Worm (Caenorhabditis elegans) whole organism, mixed stage, embryonic: ENCODE measurements around the gene col-120.
A peak's percentile ranks its signal among the peaks of the same experiment; 100 is the strongest.

ENCODE experiments used
- M03D4.4 ChIP-seq: sonication (generic microtip); optimal IDR thresholded peaks from 2 replicates; lab custom pipeline; 2017; ENCODE audit warnings: mild to moderate bottlenecking, missing genetic modification characterization, missing compliant biosample characterization
- blmp-1 ChIP-seq: fragments of 150-350 bp; optimal IDR thresholded peaks from 2 replicates; lab custom pipeline; 2014; ENCODE audit warnings: missing biosample characterization, missing genetic modification characterization
- ceh-39 ChIP-seq: fragments of 150-350 bp; optimal IDR thresholded peaks from 2 replicates; lab custom pipeline; 2014; ENCODE audit warnings: missing biosample characterization, missing genetic modification characterization
- ceh-83 ChIP-seq: fragments of 200-800 bp; sonication (Bioruptor generic); optimal IDR thresholded peaks from 2 replicates; lab custom pipeline; 2018; ENCODE audit warnings: mild to moderate bottlenecking, missing genetic modification characterization, missing compliant biosample characterization
- ces-1 ChIP-seq: fragments of 150-350 bp; optimal IDR thresholded peaks from 2 replicates; lab custom pipeline; 2014; ENCODE audit warnings: missing biosample characterization, missing genetic modification reagents, missing genetic modification characterization
- cnd-1 ChIP-seq: fragments of 200-800 bp; sonication (Bioruptor generic); optimal IDR thresholded peaks from 2 replicates; lab custom pipeline; 2018; ENCODE audit warnings: mild to moderate bottlenecking, missing genetic modification characterization, missing compliant biosample characterization
- drap-1 ChIP-seq: fragments of 200-800 bp; sonication (Bioruptor generic); optimal IDR thresholded peaks from 3 replicates; lab custom pipeline; 2018; ENCODE audit warnings: mild to moderate bottlenecking, missing genetic modification characterization, missing compliant biosample characterization
- elt-1 ChIP-seq: sonication (generic microtip); optimal IDR thresholded peaks from 2 replicates; lab custom pipeline; 2017; ENCODE audit warnings: missing genetic modification characterization, mild to moderate bottlenecking, missing compliant biosample characterization, antibody characterized with exemption, moderate library complexity, borderline replicate concordance; ENCODE audit not compliant: insufficient read depth
- elt-3 ChIP-seq: fragments of 150-350 bp; optimal IDR thresholded peaks from 2 replicates; lab custom pipeline; 2014; ENCODE audit warnings: missing biosample characterization, missing genetic modification characterization
- flh-1 ChIP-seq: fragments of 200-800 bp; sonication (Bioruptor generic); optimal IDR thresholded peaks from 2 replicates; lab custom pipeline; 2018; ENCODE audit warnings: mild to moderate bottlenecking, missing genetic modification characterization, moderate library complexity, missing compliant biosample characterization
- ham-2 ChIP-seq: fragments of 200-800 bp; sonication (Bioruptor generic); optimal IDR thresholded peaks from 2 replicates; lab custom pipeline; 2018; ENCODE audit warnings: mild to moderate bottlenecking, missing genetic modification characterization, missing compliant biosample characterization
- hlh-1 ChIP-seq: fragments of 150-350 bp; optimal IDR thresholded peaks from 2 replicates; lab custom pipeline; 2014; ENCODE audit warnings: missing biosample characterization, missing genetic modification reagents, missing genetic modification characterization
- lin-13 ChIP-seq: fragments of 150-350 bp; optimal IDR thresholded peaks from 2 replicates; lab custom pipeline; 2014; ENCODE audit warnings: missing biosample characterization, missing genetic modification characterization
- lin-32 ChIP-seq: fragments of 200-800 bp; sonication (Bioruptor generic); optimal IDR thresholded peaks from 2 replicates; lab custom pipeline; 2018; ENCODE audit warnings: mild to moderate bottlenecking, missing genetic modification characterization, missing compliant biosample characterization
- mab-5 ChIP-seq: fragments of 150-350 bp; optimal IDR thresholded peaks from 2 replicates; lab custom pipeline; 2014; ENCODE audit warnings: missing biosample characterization, missing genetic modification characterization
- mep-1 ChIP-seq: fragments of 150-350 bp; optimal IDR thresholded peaks from 2 replicates; lab custom pipeline; 2017; ENCODE audit warnings: missing biosample characterization, missing genetic modification reagents, missing genetic modification characterization, inconsistent platforms
- mls-2 ChIP-seq: sonication (generic microtip); optimal IDR thresholded peaks from 2 replicates; lab custom pipeline; 2016; ENCODE audit warnings: mild to moderate bottlenecking, missing genetic modification characterization, moderate library complexity, missing compliant biosample characterization
- nhr-12 ChIP-seq: fragments of 150-350 bp; optimal IDR thresholded peaks from 2 replicates; lab custom pipeline; 2014; ENCODE audit warnings: missing biosample characterization, missing genetic modification characterization
- nhr-2 ChIP-seq: fragments of 150-350 bp; optimal IDR thresholded peaks from 2 replicates; lab custom pipeline; 2014; ENCODE audit warnings: missing biosample characterization, missing genetic modification characterization
- nhr-237 ChIP-seq: fragments of 150-350 bp; optimal IDR thresholded peaks from 2 replicates; lab custom pipeline; 2014; ENCODE audit warnings: missing biosample characterization, missing genetic modification characterization
- nhr-76 ChIP-seq: sonication (generic microtip); optimal IDR thresholded peaks from 2 replicates; lab custom pipeline; 2017; ENCODE audit warnings: missing biosample characterization, missing genetic modification characterization
- pha-4 ChIP-seq: fragments of 150-350 bp; optimal IDR thresholded peaks from 2 replicates; lab custom pipeline; 2018; ENCODE audit warnings: missing biosample characterization, missing genetic modification reagents, missing genetic modification characterization
- sem-2 ChIP-seq: fragments of 200-800 bp; sonication (Bioruptor generic); optimal IDR thresholded peaks from 2 replicates; lab custom pipeline; 2018; ENCODE audit warnings: mild to moderate bottlenecking, missing genetic modification characterization, missing compliant biosample characterization
- sptf-1 ChIP-seq: sonication (generic microtip); optimal IDR thresholded peaks from 2 replicates; lab custom pipeline; 2017; ENCODE audit warnings: mild to moderate bottlenecking, missing genetic modification characterization, moderate library complexity, missing compliant biosample characterization
- tbx-8 ChIP-seq: fragments of 200-800 bp; sonication (Bioruptor generic); optimal IDR thresholded peaks from 2 replicates; lab custom pipeline; 2018; ENCODE audit warnings: mild to moderate bottlenecking, missing genetic modification characterization, moderate library complexity, missing compliant biosample characterization
- unc-120 ChIP-seq: sonication (generic microtip); optimal IDR thresholded peaks from 2 replicates; lab custom pipeline; 2017; ENCODE audit warnings: missing genetic modification characterization, missing compliant biosample characterization; ENCODE audit not compliant: poor library complexity, severe bottlenecking
- unc-39 ChIP-seq: fragments of 150-350 bp; optimal IDR thresholded peaks from 2 replicates; lab custom pipeline; 2014; ENCODE audit warnings: missing biosample characterization, missing genetic modification characterization
- unc-62 ChIP-seq: fragments of 150-350 bp; optimal IDR thresholded peaks from 2 replicates; lab custom pipeline; 2014; ENCODE audit warnings: missing biosample characterization, missing genetic modification reagents, missing genetic modification characterization
- zip-8 ChIP-seq: fragments of 150-350 bp; optimal IDR thresholded peaks from 2 replicates; lab custom pipeline; 2014; ENCODE audit warnings: missing biosample characterization, missing genetic modification characterization
- ztf-11 ChIP-seq: fragments of 150-350 bp; optimal IDR thresholded peaks from 2 replicates; lab custom pipeline; 2014; ENCODE audit warnings: missing biosample characterization, missing genetic modification characterization

The col-120 gene

ce11 chrIV:9268916-9269315 lies 7.3 kb upstream of the col-120 start:
- TF ChIP-seq nhr-76 (tag; lab: Kevin White, UChicago), result no peak
- peak; percentile 20 for TF ChIP-seq mep-1
- TF ChIP-seq flh-1, result no peak
- peak; percentile 41 for TF ChIP-seq M03D4.4 (tag; lab: Kevin White, UChicago)
- peak; percentile 1 for TF ChIP-seq lin-13 (tag; lab: Kevin White, UChicago)
- no peak for TF ChIP-seq elt-3 (tag; lab: Kevin White, UChicago)
- TF ChIP-seq ceh-83 (GFP tag; lab: Kevin White, UChicago), result peak; percentile 37
- peak; percentile 68 for TF ChIP-seq ztf-11 (tag; lab: Kevin White, UChicago)
- TF ChIP-seq ceh-39 (tag; lab: Kevin White, UChicago), result peak; percentile 27
- TF ChIP-seq cnd-1, result peak; percentile 32
- TF ChIP-seq unc-62 (GFP tag; lab: Kevin White, UChicago), result peak; percentile 46
- TF ChIP-seq drap-1 (GFP tag; lab: Kevin White, UChicago), result peak; percentile 22
- no peak for TF ChIP-seq blmp-1
- TF ChIP-seq ham-2 (GFP tag; lab: Kevin White, UChicago), result peak; percentile 55
- TF ChIP-seq unc-120 (tag; lab: Kevin White, UChicago), result peak; percentile 7
- peak; percentile 14 for TF ChIP-seq tbx-8 (GFP tag; lab: Kevin White, UChicago)
- TF ChIP-seq hlh-1 (tag; lab: Kevin White, UChicago), result peak; percentile 11

DNA sequence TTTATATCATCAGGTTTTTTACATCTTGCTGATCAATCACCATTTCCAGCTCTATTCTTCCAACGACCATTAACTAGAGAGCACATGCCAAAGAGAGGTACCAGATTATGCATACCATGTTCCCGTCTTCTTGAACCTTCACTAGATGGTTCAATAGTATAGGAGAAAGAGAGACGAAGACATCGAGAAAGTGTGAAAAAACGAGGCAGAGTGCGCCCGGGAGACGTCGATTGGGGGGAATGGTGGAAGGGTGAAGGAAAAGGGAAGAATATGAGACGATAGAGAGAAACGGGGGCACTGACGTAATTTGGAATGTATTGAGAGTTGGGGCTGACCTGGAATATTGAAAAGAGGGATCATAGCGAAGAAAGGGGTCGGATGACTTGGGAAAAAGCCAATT lies 6.0 kb upstream of the col-120 start:
- TF ChIP-seq unc-62 (GFP tag; lab: Kevin White, UChicago) (no peak), sptf-1 (no peak), nhr-237 (tag; lab: Kevin White, UChicago) (no peak), nhr-2 (tag; lab: Kevin White, UChicago) (peak; percentile 74), zip-8 (tag; lab: Kevin White, UChicago) (no peak), cnd-1 (peak; percentile 28), unc-39 (tag; lab: Kevin White, UChicago) (no peak), tbx-8 (GFP tag; lab: Kevin White, UChicago) (no peak), sem-2 (GFP tag; lab: Kevin White, UChicago) (no peak), mls-2 (tag; lab: Kevin White, UChicago) (no peak)

DNA sequence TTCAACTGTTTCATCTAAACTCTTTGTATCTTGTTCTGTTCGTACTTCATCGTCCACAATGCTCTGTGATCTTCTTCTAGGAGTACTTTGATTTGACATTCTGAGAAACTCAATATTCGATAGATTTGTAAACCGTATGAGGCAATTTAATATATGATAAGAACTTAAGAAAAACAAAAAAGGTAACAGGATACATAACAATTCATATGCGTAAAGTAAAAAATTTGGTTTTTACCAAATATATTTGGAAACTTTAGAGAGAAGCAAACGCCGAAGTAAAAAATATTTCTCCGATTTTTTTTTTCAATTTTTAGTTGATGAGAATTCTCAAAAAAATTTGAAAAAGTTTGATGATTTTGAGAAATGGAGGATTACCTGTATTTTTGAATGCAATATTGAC lies 4.9 kb upstream of the col-120 start, which contains the start of gene Y11D7A.19:
Gene Y11D7A.19, minus strand, starts transcription at position 101 of the 400 bp plus-strand sequence.
- TF ChIP-seq mep-1 (no peak), M03D4.4 (tag; lab: Kevin White, UChicago) (no peak), hlh-1 (tag; lab: Kevin White, UChicago) (no peak), unc-62 (GFP tag; lab: Kevin White, UChicago) (no peak)
- TF ChIP-seq, all 35 proteins: peak for 0

DNA sequence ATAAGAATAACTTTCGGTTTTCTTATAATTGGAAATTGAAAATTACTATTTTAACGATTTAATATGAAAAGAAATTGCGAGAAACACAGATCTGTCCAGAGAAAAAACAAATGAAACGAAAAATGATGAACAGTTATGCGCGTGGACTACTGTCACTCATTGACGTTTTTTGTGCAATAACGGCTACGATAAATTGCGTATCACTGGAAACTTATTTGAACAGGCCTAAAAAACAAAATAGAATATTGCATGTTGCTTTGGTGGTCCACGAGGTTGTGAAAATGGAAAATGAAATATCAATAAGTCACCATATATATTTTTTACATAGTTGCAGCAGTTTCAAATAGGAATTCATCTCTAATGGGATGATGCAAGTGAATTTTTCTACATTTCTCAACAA lies 2.9 kb upstream of the col-120 start:
- TF ChIP-seq zip-8 (tag; lab: Kevin White, UChicago) (no peak), elt-1 (tag; lab: Kevin White, UChicago) (no peak), sptf-1 (no peak), ztf-11 (tag; lab: Kevin White, UChicago) (no peak)
- TF ChIP-seq, all 35 proteins: peak for 0

ce11 chrIV:9263812-9264320 lies 2.3 kb upstream of the col-120 start, which contains the start of gene flh-1:
flh-1 (minus strand) TSS chrIV:9264270.
- no peak for TF ChIP-seq unc-120 (tag; lab: Kevin White, UChicago)
- TF ChIP-seq ces-1 (GFP tag; lab: Kevin White, UChicago), result peak; percentile 18
- TF ChIP-seq lin-13 (tag; lab: Kevin White, UChicago), result no peak
- peak; percentile 69 for TF ChIP-seq sptf-1
- no peak for TF ChIP-seq elt-3 (tag; lab: Kevin White, UChicago)
- TF ChIP-seq mep-1, result peak; percentile 55
- peak; percentile 64 for TF ChIP-seq hlh-1 (tag; lab: Kevin White, UChicago)
- peak; percentile 73 for TF ChIP-seq nhr-2 (tag; lab: Kevin White, UChicago)
- peak; percentile 56 for TF ChIP-seq drap-1 (GFP tag; lab: Kevin White, UChicago)
- TF ChIP-seq pha-4 (tag; lab: Kevin White, UChicago), result peak; percentile 35
- no peak for TF ChIP-seq mab-5 (tag; lab: Kevin White, UChicago)
- peak; percentile 68 for TF ChIP-seq mls-2 (tag; lab: Kevin White, UChicago)
- peak; percentile 93 for TF ChIP-seq cnd-1
- no peak for TF ChIP-seq elt-1 (tag; lab: Kevin White, UChicago)
- TF ChIP-seq ceh-83 (GFP tag; lab: Kevin White, UChicago), result peak; percentile 17
- TF ChIP-seq M03D4.4 (tag; lab: Kevin White, UChicago), result peak; percentile 27
- TF ChIP-seq lin-32 (GFP tag; lab: Kevin White, UChicago), result peak; percentile 91
- TF ChIP-seq ceh-39 (tag; lab: Kevin White, UChicago), result peak; percentile 42
- TF ChIP-seq nhr-12 (tag; lab: Kevin White, UChicago), result no peak
- peak; percentile 25 for TF ChIP-seq unc-62 (GFP tag; lab: Kevin White, UChicago)
- no peak for TF ChIP-seq ham-2 (GFP tag; lab: Kevin White, UChicago)
- peak; percentile 37 for TF ChIP-seq ztf-11 (tag; lab: Kevin White, UChicago)
- TF ChIP-seq nhr-237 (tag; lab: Kevin White, UChicago), result no peak
- TF ChIP-seq, all 35 proteins: peak for 15
